Worm (Caenorhabditis elegans): ENCODE measurements around the gene F57B9.1.

DNA sequence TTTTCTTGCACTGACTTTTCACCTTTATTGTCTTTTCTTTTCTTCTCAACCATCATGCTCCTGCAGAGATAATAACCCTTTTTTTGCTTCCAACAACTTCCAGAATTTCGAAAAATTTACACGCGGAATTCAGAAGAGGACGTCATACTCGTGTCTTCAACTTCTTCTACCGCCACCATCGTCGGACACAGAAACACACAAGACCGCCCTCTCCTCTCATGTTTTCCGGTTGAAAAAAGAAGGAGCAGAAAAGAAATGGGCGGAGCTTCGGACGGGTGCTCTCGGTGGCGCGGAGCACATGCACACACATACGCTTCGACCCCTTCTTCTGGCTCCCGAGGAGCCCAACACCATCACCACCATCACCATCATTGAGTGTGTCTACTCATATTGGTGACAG lies 46.9 kb downstream of the F57B9.1 start, which contains the start of gene lgc-38:
- no peak for TF ChIP-seq nhr-76 (tag; optimal IDR thresholded peaks at IDR 0.05)
- TF ChIP-seq ces-1 (GFP tag; optimal IDR thresholded peaks at IDR 0.05) = no peak
- TF ChIP-seq nhr-28 (tag; optimal IDR thresholded peaks at IDR 0.05) = no peak
- TF ChIP-seq unc-39 (tag; optimal IDR thresholded peaks at IDR 0.05) = no peak
- no peak for TF ChIP-seq blmp-1 (tag; optimal IDR thresholded peaks at IDR 0.05)
- no peak for TF ChIP-seq lin-13 (tag; optimal IDR thresholded peaks at IDR 0.05)
- no peak for TF ChIP-seq nhr-12 (tag; optimal IDR thresholded peaks at IDR 0.05)
- TF ChIP-seq unc-62 (GFP tag; optimal IDR thresholded peaks at IDR 0.05) = no peak
- no peak for TF ChIP-seq sptf-1 (tag; optimal IDR thresholded peaks at IDR 0.05)
- no peak for TF ChIP-seq mep-1 (tag; optimal IDR thresholded peaks at IDR 0.05)

All from whole organism, mixed stage, embryonic.